Worm (Caenorhabditis elegans) whole organism, L2 larva: ENCODE results near the gene Y51H7BR.8.

ENCODE experiments used
- alr-1 ChIP-seq: fragments of 150-350 bp; optimal IDR thresholded peaks from 2 replicates; lab custom pipeline; 2014; ENCODE audit warnings: missing biosample characterization, missing genetic modification characterization
- aly-2 ChIP-seq: fragments of 150-350 bp; optimal IDR thresholded peaks from 2 replicates; lab custom pipeline; 2014; ENCODE audit warnings: missing biosample characterization, missing genetic modification characterization
- ceh-16 ChIP-seq: fragments of 150-350 bp; optimal IDR thresholded peaks from 2 replicates; lab custom pipeline; 2014; ENCODE audit warnings: missing biosample characterization, missing genetic modification characterization
- egl-27 ChIP-seq: sonication (generic microtip); optimal IDR thresholded peaks from 3 replicates; lab custom pipeline; 2017; ENCODE audit warnings: missing biosample characterization, missing genetic modification reagents, missing genetic modification characterization
- elt-3 ChIP-seq: sonication (generic microtip); optimal IDR thresholded peaks from 2 replicates; lab custom pipeline; 2017; ENCODE audit warnings: missing biosample characterization, missing genetic modification characterization
- nhr-77 ChIP-seq: fragments of 150-350 bp; optimal IDR thresholded peaks from 2 replicates; lab custom pipeline; 2014; ENCODE audit warnings: missing biosample characterization, missing genetic modification characterization
- snpc-4 ChIP-seq: fragments of 150-350 bp; optimal IDR thresholded peaks from 2 replicates; lab custom pipeline; 2014; ENCODE audit warnings: missing biosample characterization, missing genetic modification characterization
- zag-1 ChIP-seq: fragments of 150-350 bp; optimal IDR thresholded peaks from 2 replicates; lab custom pipeline; 2014; ENCODE audit warnings: missing biosample characterization, missing genetic modification characterization

DNA sequence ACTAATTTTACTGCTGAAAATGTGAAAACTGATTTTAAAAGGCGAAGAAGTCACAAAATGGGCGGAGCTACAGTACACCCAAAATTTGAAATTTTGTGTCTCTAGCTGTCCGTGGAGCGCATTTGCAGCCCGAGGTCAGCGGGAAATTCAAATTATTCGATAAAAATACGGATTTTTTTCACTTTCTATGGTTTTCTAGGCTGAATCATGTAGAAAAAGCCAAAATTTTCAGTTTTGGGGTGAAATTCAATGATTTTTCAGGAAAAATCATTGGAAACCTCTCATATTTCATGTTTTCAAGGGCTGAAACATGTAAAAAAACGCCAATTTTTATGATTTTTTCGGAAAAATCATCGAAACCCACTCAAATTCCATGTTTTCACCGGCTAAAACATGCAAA, 28.2 kb upstream of the Y51H7BR.8 start:
- TF ChIP-seq ceh-16 (tag; lab: Kevin White, UChicago) = no peak
- TF ChIP-seq aly-2 (tag; lab: Kevin White, UChicago) = no peak
- no peak for TF ChIP-seq elt-3 (tag; lab: Kevin White, UChicago)
- TF ChIP-seq zag-1 (tag; lab: Kevin White, UChicago) = no peak
- TF ChIP-seq snpc-4 = no peak
- TF ChIP-seq nhr-77 = no peak
- TF ChIP-seq alr-1 (tag; lab: Kevin White, UChicago) = no peak
- TF ChIP-seq egl-27 (tag; lab: Kevin White, UChicago) = no peak
